Fruit fly (Drosophila melanogaster) whole organism, embryonic: Measurements from ENCODE around the gene CG43759.
A peak's percentile ranks its signal among the peaks of the same experiment; 100 is the strongest.

Source experiments
- Aef1 ChIP-seq: fragments of 200-800 bp; sonication (Bioruptor generic); IDR thresholded peaks from 3 replicates; pipeline ENCODE4 v1.3.6; 2022; ENCODE audit warnings: missing biosample characterization, missing genetic modification characterization
- CG10274 ChIP-seq: fragments of 200-800 bp; sonication (Bioruptor generic); optimal IDR thresholded peaks from 3 replicates; lab custom pipeline; 2017; ENCODE audit warnings: missing biosample characterization, mild to moderate bottlenecking, missing genetic modification characterization
- CG14710 ChIP-seq: fragments of 200-800 bp; sonication (Bioruptor generic); optimal IDR thresholded peaks from 3 replicates; lab custom pipeline; 2019; ENCODE audit warnings: missing biosample characterization, mild to moderate bottlenecking, missing genetic modification characterization, moderate library complexity
- CG15269 ChIP-seq: fragments of 200-800 bp; sonication (Bioruptor generic); optimal IDR thresholded peaks from 2 replicates; lab custom pipeline; 2018; ENCODE audit warnings: missing biosample characterization, mild to moderate bottlenecking, missing genetic modification characterization, moderate library complexity
- CG15479 ChIP-seq: fragments of 200-800 bp; sonication (Bioruptor generic); optimal IDR thresholded peaks from 3 replicates; lab custom pipeline; 2019; ENCODE audit warnings: missing biosample characterization, mild to moderate bottlenecking, missing genetic modification characterization, moderate library complexity
- CG17361 ChIP-seq: fragments of 200-800 bp; sonication (Bioruptor generic); IDR thresholded peaks from 3 replicates; pipeline ENCODE4 v1.3.6; 2022; ENCODE audit warnings: missing biosample characterization, missing genetic modification characterization
- CG17829 ChIP-seq: fragments of 200-800 bp; optimal IDR thresholded peaks from 2 replicates; lab custom pipeline; 2019; ENCODE audit warnings: missing biosample characterization, mild to moderate bottlenecking, missing genetic modification characterization, moderate library complexity
- CG18262 ChIP-seq: fragments of 200-800 bp; optimal IDR thresholded peaks from 3 replicates; lab custom pipeline; 2019; ENCODE audit warnings: missing biosample characterization, mild to moderate bottlenecking, missing genetic modification characterization, moderate library complexity
- CG32772 ChIP-seq: fragments of 200-800 bp; sonication (Bioruptor generic); IDR thresholded peaks from 2 replicates; pipeline ENCODE4 v1.3.6; 2022; ENCODE audit warnings: missing biosample characterization, missing genetic modification characterization
- CG4424 ChIP-seq: fragments of 200-800 bp; sonication (Bioruptor generic); optimal IDR thresholded peaks from 3 replicates; lab custom pipeline; 2016; ENCODE audit warnings: missing biosample characterization, missing genetic modification characterization
- CG7372 ChIP-seq: fragments of 200-800 bp; sonication (Bioruptor generic); IDR thresholded peaks from 2 replicates; pipeline ENCODE4 v1.3.6; 2022; ENCODE audit warnings: missing biosample characterization, missing genetic modification characterization
- CG7556 ChIP-seq: fragments of 200-800 bp; sonication (Bioruptor generic); optimal IDR thresholded peaks from 2 replicates; lab custom pipeline; 2017; ENCODE audit warnings: missing biosample characterization, mild to moderate bottlenecking, missing genetic modification characterization
- CG8359 ChIP-seq: fragments of 200-800 bp; sonication (Bioruptor generic); optimal IDR thresholded peaks from 2 replicates; lab custom pipeline; 2017; ENCODE audit warnings: missing biosample characterization, mild to moderate bottlenecking, missing genetic modification characterization, borderline replicate concordance
- D19A ChIP-seq: fragments of 200-800 bp; optimal IDR thresholded peaks from 3 replicates; lab custom pipeline; 2019; ENCODE audit warnings: missing biosample characterization, mild to moderate bottlenecking, missing genetic modification characterization, moderate library complexity
- Dfd ChIP-seq, 2 experiments: fragments of >200 bp; optimal IDR thresholded peaks; 2 replicates each; lab custom pipeline; 2017; ENCODE audit warnings: missing biosample characterization in 2 of 2, missing genetic modification characterization in 2 of 2
- Dip2 ChIP-seq: fragments of 200-800 bp; sonication (Bioruptor generic); IDR thresholded peaks from 2 replicates; pipeline ENCODE4 v1.3.6; 2022; ENCODE audit warnings: missing biosample characterization, missing genetic modification characterization
- Gsc ChIP-seq: fragments of 200-800 bp; sonication (Bioruptor generic); IDR thresholded peaks from 2 replicates; pipeline ENCODE4 v1.3.6; 2022; ENCODE audit warnings: missing biosample characterization, missing genetic modification characterization
- Hsf ChIP-seq: fragments of 200-800 bp; sonication (Bioruptor generic); optimal IDR thresholded peaks from 3 replicates; lab custom pipeline; 2016; ENCODE audit warnings: missing biosample characterization, missing genetic modification characterization
- Med ChIP-seq: fragments of 200-800 bp; sonication (Bioruptor generic); peaks from one replicate; lab custom pipeline; 2016; ENCODE audit warnings: missing biosample characterization, missing genetic modification characterization, mild to moderate bottlenecking, inconsistent platforms, moderate library complexity
- Mes4 ChIP-seq: fragments of 200-800 bp; sonication (Bioruptor generic); optimal IDR thresholded peaks from 2 replicates; lab custom pipeline; 2016; ENCODE audit warnings: missing biosample characterization, missing genetic modification characterization
- NC2α ChIP-seq: fragments of 200-800 bp; sonication (Bioruptor generic); optimal IDR thresholded peaks from 2 replicates; lab custom pipeline; 2016; ENCODE audit warnings: missing biosample characterization, missing genetic modification characterization
- Pdp1 ChIP-seq, 2 experiments: fragments of 200-800 bp; sonication (Bioruptor generic); optimal IDR thresholded peaks; 3 replicates each; lab custom pipeline; 2016; ENCODE audit warnings: missing biosample characterization in 2 of 2, missing genetic modification characterization in 2 of 2, mild to moderate bottlenecking in 1 of 2, moderate library complexity in 1 of 2
- Sox100B ChIP-seq: fragments of 200-800 bp; sonication (Bioruptor generic); optimal IDR thresholded peaks from 3 replicates; lab custom pipeline; 2018; ENCODE audit warnings: missing biosample characterization, mild to moderate bottlenecking, missing genetic modification characterization
- Sox102F ChIP-seq: fragments of 200-800 bp; sonication (Bioruptor generic); optimal IDR thresholded peaks from 2 replicates; lab custom pipeline; 2018; ENCODE audit warnings: missing biosample characterization, mild to moderate bottlenecking, missing genetic modification characterization, moderate library complexity
- Trl ChIP-seq, 3 experiments: fragments of >200 bp in 2 of 3; fragments of 200-800 bp in 1 of 3; sonication (Bioruptor generic) in 1 of 3; optimal IDR thresholded peaks; 2 replicates in 1 of 3; 3 replicates in 2 of 3; lab custom pipeline; 2016 to 2017; ENCODE audit warnings: missing biosample characterization in 1 of 3, missing genetic modification characterization in 1 of 3
- Usf ChIP-seq: fragments of 200-800 bp; sonication (Bioruptor generic); optimal IDR thresholded peaks from 2 replicates; lab custom pipeline; 2017; ENCODE audit warnings: missing genotype, missing biosample characterization, missing genetic modification characterization
- Xrp1 ChIP-seq: fragments of 200-800 bp; sonication (Bioruptor generic); IDR thresholded peaks from 2 replicates; pipeline ENCODE4 v1.3.6; 2022; ENCODE audit warnings: missing biosample characterization, missing genetic modification characterization
- YL-1 ChIP-seq: fragments of 200-800 bp; sonication (Bioruptor generic); optimal IDR thresholded peaks from 3 replicates; lab custom pipeline; 2017; ENCODE audit warnings: missing biosample characterization, mild to moderate bottlenecking, missing genetic modification characterization
- da ChIP-seq: fragments of 200-800 bp; sonication (Bioruptor generic); optimal IDR thresholded peaks from 2 replicates; lab custom pipeline; 2016; ENCODE audit warnings: missing biosample characterization, missing genetic modification characterization
- dimm ChIP-seq: fragments of 200-800 bp; sonication (Bioruptor generic); IDR thresholded peaks from 2 replicates; pipeline ENCODE4 v1.3.6; 2022; ENCODE audit warnings: missing biosample characterization, missing genetic modification characterization
- dmrt99B ChIP-seq: fragments of 200-800 bp; sonication (Bioruptor generic); optimal IDR thresholded peaks from 2 replicates; lab custom pipeline; 2018; ENCODE audit warnings: missing biosample characterization, mild to moderate bottlenecking, missing genetic modification characterization, moderate library complexity
- eve ChIP-seq, 2 experiments: fragments of >200 bp; optimal IDR thresholded peaks; 2 replicates each; lab custom pipeline; 2017; ENCODE audit warnings: missing biosample characterization in 2 of 2, missing genetic modification characterization in 2 of 2
- ftz-f1 ChIP-seq: fragments of 200-800 bp; sonication (Bioruptor generic); optimal IDR thresholded peaks from 2 replicates; lab custom pipeline; 2016; ENCODE audit warnings: missing biosample characterization, missing genetic modification characterization
- grau ChIP-seq: fragments of 200-800 bp; optimal IDR thresholded peaks from 3 replicates; lab custom pipeline; 2019; ENCODE audit warnings: missing biosample characterization, mild to moderate bottlenecking, missing genetic modification characterization, moderate library complexity
- jigr1 ChIP-seq: fragments of 200-800 bp; sonication (Bioruptor generic); IDR thresholded peaks from 3 replicates; pipeline ENCODE4 v1.3.6; 2022; ENCODE audit warnings: missing biosample characterization, missing genetic modification characterization
- lab ChIP-seq: fragments of 200-800 bp; sonication (Bioruptor generic); optimal IDR thresholded peaks from 3 replicates; lab custom pipeline; 2017; ENCODE audit warnings: missing biosample characterization, missing genetic modification characterization, mild to moderate bottlenecking, moderate library complexity, missing genetic modification reagents
- lola ChIP-seq, 3 experiments: fragments of >200 bp in 2 of 3; fragments of 200-800 bp in 1 of 3; sonication (Bioruptor generic) in 1 of 3; optimal IDR thresholded peaks; 2 replicates each; lab custom pipeline; 2017 to 2019; ENCODE audit warnings: missing biosample characterization in 3 of 3, missing genetic modification characterization in 3 of 3, mild to moderate bottlenecking in 1 of 3, moderate library complexity in 1 of 3
- pfk ChIP-seq: fragments of 200-800 bp; sonication (Bioruptor generic); optimal IDR thresholded peaks from 2 replicates; lab custom pipeline; 2018; ENCODE audit warnings: missing biosample characterization, mild to moderate bottlenecking, missing genetic modification characterization, moderate library complexity
- phol ChIP-seq: fragments of 200-800 bp; sonication (Bioruptor generic); optimal IDR thresholded peaks from 3 replicates; lab custom pipeline; 2018; ENCODE audit warnings: missing biosample characterization, mild to moderate bottlenecking, missing genetic modification characterization, moderate library complexity
- sens ChIP-seq: fragments of 200-800 bp; sonication (Bioruptor generic); peaks from one replicate; lab custom pipeline; 2016; ENCODE audit warnings: missing biosample characterization, missing genetic modification characterization
- slou ChIP-seq: fragments of 200-800 bp; sonication (Bioruptor generic); optimal IDR thresholded peaks from 3 replicates; lab custom pipeline; 2016; ENCODE audit warnings: missing biosample characterization, missing genetic modification characterization
- slp2 ChIP-seq: fragments of 200-800 bp; sonication (Bioruptor generic); optimal IDR thresholded peaks from 2 replicates; lab custom pipeline; 2016; ENCODE audit warnings: missing biosample characterization, missing genetic modification characterization
- stwl ChIP-seq: fragments of 200-800 bp; sonication (Bioruptor generic); optimal IDR thresholded peaks from 3 replicates; lab custom pipeline; 2018; ENCODE audit warnings: missing biosample characterization, mild to moderate bottlenecking, missing genetic modification characterization, moderate library complexity
- tio ChIP-seq: fragments of 200-800 bp; sonication (Bioruptor generic); optimal IDR thresholded peaks from 2 replicates; lab custom pipeline; 2017; ENCODE audit warnings: missing biosample characterization, missing genetic modification characterization, inconsistent platforms
- trem ChIP-seq: fragments of 200-800 bp; optimal IDR thresholded peaks from 3 replicates; lab custom pipeline; 2019; ENCODE audit warnings: missing biosample characterization, mild to moderate bottlenecking, missing genetic modification characterization, moderate library complexity
- vvl ChIP-seq: fragments of 200-800 bp; sonication (Bioruptor generic); IDR thresholded peaks from 2 replicates; pipeline ENCODE4 v1.3.6; 2022; ENCODE audit warnings: missing biosample characterization, missing genetic modification characterization

Gene CG43759

dm6 chrX:18914177-18914576 is 16.0 kb upstream of the CG43759 start (continued):
- TF ChIP-seq slou (no peak), CG17829 (tag; lab: Kevin White, UChicago) (peak; percentile 23), D19A (tag; lab: Kevin White, UChicago) (peak; percentile 13), CG7372 (GFP tag; lab: Robert Waterston, UW) (no peak), slp2 (GFP tag; lab: Kevin White, UChicago) (no peak), eve (GFP tag; optimal IDR thresholded peaks at IDR 0.05; lab: Kevin White, UChicago) (peak in 1 of 2 experiments; percentile 51), CG4424 (GFP tag; lab: Kevin White, UChicago) (peak; percentile 16), phol (tag; lab: Kevin White, UChicago) (peak; percentile 38), CG17361 (GFP tag; lab: Robert Waterston, UW) (peak; percentile 70), lola (GFP tag; optimal IDR thresholded peaks at IDR 0.05; lab: Kevin White, UChicago) (peak in 1 of 3 experiments; percentile 51), dmrt99B (tag; lab: Kevin White, UChicago) (peak; percentile 48)

dm6 chrX:18917585-18917984 is 12.6 kb upstream of the CG43759 start:
- TF ChIP-seq Mes4 (GFP tag; lab: Kevin White, UChicago) (no peak), Med (GFP tag; lab: Kevin White, UChicago) (peak; percentile 22)

- peak; percentile 46 for TF ChIP-seq CG18262
- TF ChIP-seq CG15479 (GFP tag; lab: Kevin White, UChicago): no peak
- TF ChIP-seq NC2α: no peak
- peak in 1 of 2 experiments; percentile 71 for TF ChIP-seq Pdp1 (GFP tag; optimal IDR thresholded peaks at IDR 0.05; lab: Kevin White, UChicago)
- TF ChIP-seq Hsf: peak; percentile 2
- TF ChIP-seq vvl (GFP tag; lab: Robert Waterston, UW): no peak
- TF ChIP-seq stwl: no peak
- no peak for TF ChIP-seq ftz-f1
- TF ChIP-seq CG14710: peak; percentile 2
- TF ChIP-seq tio (GFP tag; lab: Kevin White, UChicago): peak; percentile 23
- TF ChIP-seq Sox102F (GFP tag; lab: Kevin White, UChicago): peak; percentile 32
- no peak for TF ChIP-seq CG32772
- TF ChIP-seq da (GFP tag; lab: Kevin White, UChicago): no peak
- TF ChIP-seq Dip2: no peak
- no peak for TF ChIP-seq dimm (GFP tag; lab: Robert Waterston, UW)
- peak; percentile 24 for TF ChIP-seq phol (tag; lab: Kevin White, UChicago)
- no peak for TF ChIP-seq Trl (optimal IDR thresholded peaks at IDR 0.05; lab: Kevin White, UChicago)
- no peak for TF ChIP-seq Trl (GFP tag; optimal IDR thresholded peaks at IDR 0.05; lab: Kevin White, UChicago)
- TF ChIP-seq CG7556 (GFP tag; lab: Kevin White, UChicago): peak; percentile 3
- no peak for TF ChIP-seq Aef1 (GFP tag; lab: Robert Waterston, UW)
- no peak for TF ChIP-seq Dfd (GFP tag; optimal IDR thresholded peaks at IDR 0.05; lab: Kevin White, UChicago)
- TF ChIP-seq pfk (GFP tag; lab: Kevin White, UChicago): no peak
- TF ChIP-seq Xrp1 (GFP tag; lab: Robert Waterston, UW): 0 out of 2 replicates have a peak, but pooled peaks have one; percentile 11
- peak; percentile 72 for TF ChIP-seq sens (GFP tag; lab: Kevin White, UChicago)
- no peak for TF ChIP-seq lab (GFP tag; lab: Kevin White, UChicago)
- TF ChIP-seq Sox100B (GFP tag; lab: Kevin White, UChicago): peak; percentile 25
- no peak for TF ChIP-seq CG15269 (tag; lab: Kevin White, UChicago)
- TF ChIP-seq dmrt99B (tag; lab: Kevin White, UChicago): peak; percentile 12
- TF ChIP-seq Gsc: no peak
- no peak for TF ChIP-seq CG8359 (GFP tag; lab: Kevin White, UChicago)
- TF ChIP-seq trem (tag; lab: Kevin White, UChicago): no peak
- TF ChIP-seq jigr1 (GFP tag; lab: Robert Waterston, UW): no peak
- TF ChIP-seq CG10274 (GFP tag; lab: Kevin White, UChicago): no peak
- TF ChIP-seq grau (tag; lab: Kevin White, UChicago): no peak
- TF ChIP-seq Usf (GFP tag; lab: Kevin White, UChicago): no peak
- no peak for TF ChIP-seq YL-1
Observed at dm6 chrX:18919422-18920029, 10.6 kb upstream of the CG43759 start.
